Fruit fly (Drosophila melanogaster): ENCODE measurements around the gene CG17806.

- TF ChIP-seq rib (GFP tag; IDR thresholded peaks at IDR 0.05) (no peak), nau (GFP tag; optimal IDR thresholded peaks at IDR 0.05) (no peak), Lim3 (GFP tag; IDR thresholded peaks at IDR 0.05) (no peak), her (GFP tag; optimal IDR thresholded peaks at IDR 0.05) (no peak), ap (GFP tag; IDR thresholded peaks at IDR 0.05) (no peak), wek (GFP tag; optimal IDR thresholded peaks at IDR 0.05) (no peak), Optix (GFP tag; IDR thresholded peaks at IDR 0.05) (no peak), gcm2 (GFP tag; optimal IDR thresholded peaks at IDR 0.05) (no peak), B-H1 (GFP tag; IDR thresholded peaks at IDR 0.05) (no peak)
Measured at dm6 chr3R:17774538-17774937, 28.5 kb downstream of the CG17806 start.
